Worm (Caenorhabditis elegans) whole organism, L4 larva: Measurements from ENCODE around the gene rpl-36.A.

Experiments used
- F37D6.2 ChIP-seq: sonication (generic microtip); optimal IDR thresholded peaks from 2 replicates; lab custom pipeline; 2016; ENCODE audit warnings: mild to moderate bottlenecking, missing genetic modification characterization, missing compliant biosample characterization
- Y105C5A.15 ChIP-seq: fragments of 200-800 bp; sonication (Bioruptor generic); IDR thresholded peaks from 2 replicates; pipeline ENCODE4 v1.3.6; 2022; ENCODE audit warnings: missing genetic modification characterization, missing compliant biosample characterization
- Y48G9A.11 ChIP-seq: fragments of 200-800 bp; sonication (Bioruptor generic); IDR thresholded peaks from 2 replicates; pipeline ENCODE4 v1.3.6; 2022; ENCODE audit warnings: missing genetic modification reagents, missing genetic modification characterization, missing compliant biosample characterization
- Y5F2A.4 ChIP-seq: fragments of 200-800 bp; sonication (Bioruptor generic); optimal IDR thresholded peaks from 2 replicates; lab custom pipeline; 2018; ENCODE audit warnings: mild to moderate bottlenecking, missing genetic modification characterization, missing compliant biosample characterization
- Y75B8A.6 ChIP-seq: fragments of 200-800 bp; sonication (Bioruptor generic); IDR thresholded peaks from 2 replicates; pipeline ENCODE4 v1.3.6; 2022; ENCODE audit warnings: missing genetic modification reagents, missing genetic modification characterization, missing compliant biosample characterization
- ZK337.2 ChIP-seq: fragments of 200-800 bp; sonication (Bioruptor generic); IDR thresholded peaks from 2 replicates; pipeline ENCODE4 v1.3.6; 2022; ENCODE audit warnings: missing genetic modification reagents, missing genetic modification characterization, missing compliant biosample characterization
- ZK546.5 ChIP-seq, 2 experiments: sonication (generic microtip); optimal IDR thresholded peaks; 2 replicates each; lab custom pipeline; 2017; ENCODE audit warnings: missing biosample characterization in 2 of 2, missing genetic modification characterization in 2 of 2
- aha-1 ChIP-seq: fragments of 150-350 bp; peaks from one replicate; lab custom pipeline; 2014; ENCODE audit warnings: missing biosample characterization, missing genetic modification characterization
- ceh-28 ChIP-seq: fragments of 150-350 bp; optimal IDR thresholded peaks from 2 replicates; lab custom pipeline; 2014; ENCODE audit warnings: missing biosample characterization, missing genetic modification reagents, missing genetic modification characterization
- ceh-82 ChIP-seq: sonication (generic microtip); optimal IDR thresholded peaks from 2 replicates; lab custom pipeline; 2017; ENCODE audit warnings: missing biosample characterization, missing genetic modification characterization
- daf-12 ChIP-seq: fragments of 150-350 bp; optimal IDR thresholded peaks from 2 replicates; lab custom pipeline; 2014; ENCODE audit warnings: missing biosample characterization, missing genetic modification reagents, missing genetic modification characterization
- daf-16 ChIP-seq, 3 experiments: sonication (generic microtip); optimal IDR thresholded peaks; 2 replicates each; lab custom pipeline; 2016 to 2017; ENCODE audit warnings: missing genetic modification characterization in 3 of 3, missing genetic modification reagents in 3 of 3, mild to moderate bottlenecking in 2 of 3, missing compliant biosample characterization in 2 of 3, missing biosample characterization in 1 of 3, moderate library complexity in 1 of 3
- daf-8 ChIP-seq: fragments of 200-800 bp; sonication (Bioruptor generic); IDR thresholded peaks from 2 replicates; pipeline ENCODE4 v1.3.6; 2022; ENCODE audit warnings: missing genetic modification characterization, missing compliant biosample characterization
- dmd-8 ChIP-seq: fragments of 200-800 bp; sonication (Bioruptor generic); IDR thresholded peaks from 2 replicates; pipeline ENCODE4 v1.3.6; 2022; ENCODE audit warnings: missing genetic modification characterization, missing compliant biosample characterization
- dmd-9 ChIP-seq: fragments of 200-800 bp; sonication (Bioruptor generic); IDR thresholded peaks from 2 replicates; pipeline ENCODE4 v1.3.6; 2022; ENCODE audit warnings: missing genetic modification reagents, missing genetic modification characterization, missing compliant biosample characterization
- duxl-1 ChIP-seq: sonication (generic microtip); optimal IDR thresholded peaks from 2 replicates; lab custom pipeline; 2016; ENCODE audit warnings: mild to moderate bottlenecking, missing genetic modification characterization, moderate library complexity, missing compliant biosample characterization; ENCODE audit not compliant: poor library complexity
- egl-43 ChIP-seq: fragments of 200-800 bp; sonication (Bioruptor generic); IDR thresholded peaks from 2 replicates; pipeline ENCODE4 v1.3.6; 2022; ENCODE audit warnings: missing genetic modification reagents, missing genetic modification characterization, missing compliant biosample characterization
- fos-1 ChIP-seq: fragments of 150-350 bp; optimal IDR thresholded peaks from 2 replicates; lab custom pipeline; 2014; ENCODE audit warnings: missing biosample characterization, missing genetic modification characterization
- hlh-11 ChIP-seq: fragments of 200-800 bp; sonication (Bioruptor generic); optimal IDR thresholded peaks from 2 replicates; lab custom pipeline; 2018; ENCODE audit warnings: mild to moderate bottlenecking, missing genetic modification characterization, missing compliant biosample characterization
- hlh-30 ChIP-seq: sonication (generic microtip); optimal IDR thresholded peaks from 2 replicates; lab custom pipeline; 2017; ENCODE audit warnings: antibody characterized with exemption, mild to moderate bottlenecking, missing genetic modification characterization, missing compliant biosample characterization; ENCODE audit not compliant: insufficient read depth
- mdl-1 ChIP-seq, 2 experiments: fragments of 150-350 bp in 1 of 2; sonication (generic microtip) in 1 of 2; optimal IDR thresholded peaks; 2 replicates each; lab custom pipeline; 2014 to 2017; ENCODE audit warnings: missing biosample characterization in 2 of 2, missing genetic modification characterization in 2 of 2
- mdt-29 ChIP-seq: fragments of 200-800 bp; sonication (Bioruptor generic); IDR thresholded peaks from 2 replicates; pipeline ENCODE4 v1.3.6; 2022; ENCODE audit warnings: missing genetic modification reagents, missing genetic modification characterization, missing compliant biosample characterization
- mxl-2 ChIP-seq: fragments of 200-800 bp; sonication (Bioruptor generic); conservative IDR thresholded peaks from 2 replicates; pipeline ENCODE4 v1.3.6; 2022; ENCODE audit warnings: missing genetic modification reagents, missing genetic modification characterization, missing compliant biosample characterization
- nhr-11 ChIP-seq: fragments of 150-350 bp; optimal IDR thresholded peaks from 2 replicates; lab custom pipeline; 2014; ENCODE audit warnings: missing biosample characterization, missing genetic modification characterization
- nhr-48 ChIP-seq: sonication (generic microtip); optimal IDR thresholded peaks from 2 replicates; lab custom pipeline; 2016; ENCODE audit warnings: mild to moderate bottlenecking, missing genetic modification characterization, missing compliant biosample characterization
- nhr-6 ChIP-seq: fragments of 150-350 bp; optimal IDR thresholded peaks from 2 replicates; lab custom pipeline; 2014; ENCODE audit warnings: missing biosample characterization, missing genetic modification characterization
- pha-4 ChIP-seq, 2 experiments: fragments of 150-350 bp in 1 of 2; fragments of 200-800 bp in 1 of 2; sonication (Bioruptor generic) in 1 of 2; IDR thresholded peaks in 1 of 2; optimal IDR thresholded peaks in 1 of 2; 2 replicates each; pipeline versions ENCODE4 v1.3.6 to Lab custom; 2014 to 2022; ENCODE audit warnings: missing genetic modification characterization in 2 of 2, missing genetic modification reagents in 2 of 2, missing biosample characterization in 1 of 2, missing compliant biosample characterization in 1 of 2
- saeg-2 ChIP-seq: fragments of 200-800 bp; sonication (Bioruptor generic); IDR thresholded peaks from 2 replicates; pipeline ENCODE4 v1.3.6; 2022; ENCODE audit warnings: missing genetic modification reagents, missing genetic modification characterization, missing compliant biosample characterization
- unc-62 ChIP-seq, 3 experiments: fragments of 150-350 bp in 1 of 3; sonication (generic microtip); optimal IDR thresholded peaks in 2 of 3; peaks in 1 of 3; 1 replicate in 1 of 3; 2 replicates in 2 of 3; lab custom pipeline; 2014 to 2017; ENCODE audit warnings: missing biosample characterization in 3 of 3, missing genetic modification characterization in 3 of 3, missing genetic modification reagents in 3 of 3, missing genotype in 1 of 3
- vab-7 ChIP-seq: fragments of 200-800 bp; sonication (Bioruptor generic); IDR thresholded peaks from 2 replicates; pipeline ENCODE4 v1.3.6; 2022; ENCODE audit warnings: missing genetic modification reagents, missing genetic modification characterization, missing compliant biosample characterization
- zag-1 ChIP-seq: fragments of 150-350 bp; optimal IDR thresholded peaks from 2 replicates; lab custom pipeline; 2014; ENCODE audit warnings: missing biosample characterization, missing genetic modification characterization
- zfp-2 ChIP-seq: sonication (generic microtip); optimal IDR thresholded peaks from 2 replicates; lab custom pipeline; 2016; ENCODE audit warnings: mild to moderate bottlenecking, missing genetic modification characterization, missing compliant biosample characterization
- ztf-11 ChIP-seq: fragments of 150-350 bp; optimal IDR thresholded peaks from 2 replicates; lab custom pipeline; 2014; ENCODE audit warnings: missing biosample characterization, missing genetic modification characterization
- ztf-7 ChIP-seq: fragments of 150-350 bp; optimal IDR thresholded peaks from 2 replicates; lab custom pipeline; 2014; ENCODE audit warnings: missing biosample characterization, missing genetic modification characterization

The rpl-36.A gene

ce11 chrII:11142571-11142970 is 45.6 kb upstream of the rpl-36.A start, which contains the start of gene arrd-6:
arrd-6 (plus strand) TSS chrII:11142739.
- TF ChIP-seq ztf-7 (tag; lab: Kevin White, UChicago) (no peak), unc-62 (GFP tag; optimal IDR thresholded peaks at IDR 0.05 in 1 of 2; lab: Kevin White, UChicago) (peak in 1 of 2 experiments; percentile 98), unc-62 (tag; optimal IDR thresholded peaks at IDR 0.05; lab: Kevin White, UChicago) (no peak), dmd-9 (GFP tag; lab: Robert Waterston, UW) (no peak), ZK337.2 (GFP tag; lab: Robert Waterston, UW) (no peak), mdl-1 (tag; optimal IDR thresholded peaks at IDR 0.05; lab: Kevin White, UChicago) (peak in 1 of 2 experiments; percentile 11), aha-1 (tag; lab: Kevin White, UChicago) (peak; percentile 56), hlh-30 (tag; lab: Kevin White, UChicago) (peak; percentile 2), vab-7 (0 out of 2 replicates have a peak, but pooled peaks have one; percentile 34), dmd-8 (GFP tag; lab: Robert Waterston, UW) (no peak), nhr-11 (tag; lab: Kevin White, UChicago) (no peak), mdt-29 (GFP tag; lab: Robert Waterston, UW) (no peak)

ce11 chrII:11140140-11140539 is 43.1 kb upstream of the rpl-36.A start, which contains the start of gene F40F8.4:
F40F8.4 (minus strand) TSS chrII:11140240.
- TF ChIP-seq Y48G9A.11 (GFP tag; lab: Robert Waterston, UW) (no peak), mxl-2 (GFP tag; lab: Robert Waterston, UW) (no peak), dmd-9 (GFP tag; lab: Robert Waterston, UW) (no peak), zfp-2 (tag; lab: Kevin White, UChicago) (no peak), ztf-11 (tag; lab: Kevin White, UChicago) (no peak), zag-1 (no peak), daf-12 (tag; lab: Kevin White, UChicago) (no peak), dmd-8 (GFP tag; lab: Robert Waterston, UW) (no peak), Y75B8A.6 (no peak), egl-43 (no peak), fos-1 (no peak), duxl-1 (tag; lab: Kevin White, UChicago) (no peak), nhr-48 (tag; lab: Kevin White, UChicago) (no peak)

- TF ChIP-seq Y5F2A.4 (GFP tag; lab: Kevin White, UChicago) = no peak
- TF ChIP-seq ZK546.5 (tag; optimal IDR thresholded peaks at IDR 0.05; lab: Kevin White, UChicago) = no peak
- TF ChIP-seq ceh-82 = no peak
- no peak for TF ChIP-seq Y48G9A.11 (GFP tag; lab: Robert Waterston, UW)
- peak; percentile 22 for TF ChIP-seq hlh-11 (tag; lab: Kevin White, UChicago)
- no peak for TF ChIP-seq ceh-28 (tag; lab: Kevin White, UChicago)
- peak; percentile 32 for TF ChIP-seq hlh-30 (tag; lab: Kevin White, UChicago)
- TF ChIP-seq unc-62 (GFP tag; optimal IDR thresholded peaks at IDR 0.05 in 1 of 2; lab: Kevin White, UChicago) = peak in 1 of 2 experiments; percentile 95
- TF ChIP-seq unc-62 (tag; optimal IDR thresholded peaks at IDR 0.05; lab: Kevin White, UChicago) = no peak
- no peak for TF ChIP-seq Y105C5A.15 (GFP tag; lab: Robert Waterston, UW)
- TF ChIP-seq daf-16 (GFP tag; optimal IDR thresholded peaks at IDR 0.05; lab: Kevin White, UChicago) = peak in 1 of 2 experiments; percentile 67
- TF ChIP-seq daf-16 (tag; optimal IDR thresholded peaks at IDR 0.05; lab: Kevin White, UChicago) = peak; percentile 82
- TF ChIP-seq dmd-8 (GFP tag; lab: Robert Waterston, UW) = no peak
- no peak for TF ChIP-seq pha-4 (GFP tag; IDR thresholded peaks at IDR 0.05; lab: Robert Waterston, UW)
- TF ChIP-seq pha-4 (tag; optimal IDR thresholded peaks at IDR 0.05; lab: Kevin White, UChicago) = no peak
Observed at ce11 chrII:11135773-11136172, 38.8 kb upstream of the rpl-36.A start.

ce11 chrII:11134828-11135227 is 37.8 kb upstream of the rpl-36.A start, which contains the start of gene F40F8.5:
F40F8.5 (minus strand) TSS chrII:11134928.
- no peak for TF ChIP-seq nhr-6 (tag; lab: Kevin White, UChicago)
- no peak for TF ChIP-seq nhr-11 (tag; lab: Kevin White, UChicago)
- no peak for TF ChIP-seq dmd-8 (GFP tag; lab: Robert Waterston, UW)
- TF ChIP-seq saeg-2 = no peak
- TF ChIP-seq F37D6.2 (tag; lab: Kevin White, UChicago) = no peak
- no peak for TF ChIP-seq Y75B8A.6
- TF ChIP-seq daf-8 = no peak
- TF ChIP-seq, all 104 proteins: peak for 0
